Worm (Caenorhabditis elegans) whole organism, dauer: ENCODE results near the gene nbs-1.

Experiments
- unc-62 ChIP-seq: sonication (generic microtip); optimal IDR thresholded peaks from 2 replicates; lab custom pipeline; 2017; ENCODE audit warnings: missing biosample characterization, missing genetic modification reagents, missing genetic modification characterization

nbs-1 gene

DNA sequence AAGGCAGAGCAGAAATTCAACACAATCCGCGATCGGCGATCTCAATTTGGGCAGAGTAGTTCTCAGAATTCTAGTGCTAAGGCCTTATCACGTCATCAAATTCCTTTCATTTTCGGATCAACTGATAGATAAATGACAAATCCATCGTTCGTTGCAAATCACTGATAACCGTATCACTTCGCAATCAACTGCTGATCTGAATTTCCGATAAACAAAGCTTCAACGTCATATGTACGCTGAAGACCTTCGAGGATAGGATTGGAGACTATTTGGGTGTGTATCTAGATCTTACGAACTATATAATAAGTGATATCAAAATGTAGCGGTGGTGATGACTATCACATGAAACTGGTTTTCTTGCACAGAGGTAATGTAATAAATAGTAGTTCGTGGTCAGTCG is 39.0 kb downstream of the nbs-1 start:
- no peak for TF ChIP-seq unc-62 (GFP tag; lab: Kevin White, UChicago)

DNA sequence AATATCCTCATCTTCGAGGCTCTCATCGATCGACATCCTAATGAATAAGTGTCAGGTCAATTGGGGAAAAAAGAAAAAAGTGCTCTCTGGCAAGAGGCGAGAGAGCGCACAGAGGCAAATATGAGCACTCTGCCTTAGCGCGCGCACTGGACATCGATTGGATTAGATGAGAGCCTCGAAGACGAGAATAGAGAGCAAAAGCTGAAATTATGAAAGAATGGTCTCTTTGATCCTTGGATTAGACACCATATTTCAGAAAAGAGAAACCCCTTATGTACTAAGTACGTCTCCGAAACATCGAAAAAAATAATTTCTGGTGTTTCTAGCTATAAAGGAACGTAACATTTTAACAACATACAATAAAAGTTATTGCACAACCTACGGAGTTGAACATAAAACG is 41.1 kb downstream of the nbs-1 start, which contains the start of gene F45E10.2:
TSS of gene F45E10.2 (minus strand) at position 101 of the 400 bp plus-strand sequence.
- no peak for TF ChIP-seq unc-62 (GFP tag; lab: Kevin White, UChicago)

DNA sequence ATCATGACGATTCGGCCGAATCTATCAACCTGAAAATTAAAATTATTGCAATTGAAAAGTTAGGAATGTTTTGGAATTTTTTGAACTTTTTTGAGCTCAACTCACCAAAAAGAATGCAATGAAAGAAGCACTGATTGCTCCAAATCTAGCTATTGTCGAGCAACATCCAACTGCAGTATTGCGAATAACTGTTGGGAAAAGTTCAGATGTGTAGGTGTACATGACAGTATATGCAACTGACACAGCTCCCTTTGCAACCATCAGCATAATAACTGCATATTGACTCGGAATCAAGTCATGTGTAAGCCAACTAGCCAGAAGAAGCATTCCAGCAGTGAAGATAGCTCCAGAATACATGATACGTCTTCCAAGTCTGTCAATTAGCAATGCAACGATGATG is 43.8 kb downstream of the nbs-1 start:
- no peak for TF ChIP-seq unc-62 (GFP tag; lab: Kevin White, UChicago)

DNA sequence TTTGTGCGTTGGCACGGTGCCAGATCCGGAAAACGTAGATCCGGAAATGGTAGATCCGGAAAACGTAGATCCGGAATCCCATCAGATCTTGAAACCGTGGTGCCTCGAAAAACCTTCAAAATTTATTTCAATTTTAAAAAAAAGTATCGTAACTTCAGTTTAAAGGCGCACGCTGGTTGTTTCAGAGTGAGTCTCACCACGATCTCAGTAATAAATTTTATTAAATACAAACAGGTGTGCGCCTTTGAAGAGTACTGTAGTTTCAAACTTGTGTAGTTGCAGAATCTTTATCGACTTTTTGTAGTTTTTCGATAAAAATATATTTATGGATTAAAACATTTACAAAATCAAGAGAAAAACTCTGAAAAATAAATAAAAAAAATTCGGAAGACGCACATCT is 45.6 kb downstream of the nbs-1 start:
- TF ChIP-seq unc-62 (GFP tag; lab: Kevin White, UChicago): no peak

DNA sequence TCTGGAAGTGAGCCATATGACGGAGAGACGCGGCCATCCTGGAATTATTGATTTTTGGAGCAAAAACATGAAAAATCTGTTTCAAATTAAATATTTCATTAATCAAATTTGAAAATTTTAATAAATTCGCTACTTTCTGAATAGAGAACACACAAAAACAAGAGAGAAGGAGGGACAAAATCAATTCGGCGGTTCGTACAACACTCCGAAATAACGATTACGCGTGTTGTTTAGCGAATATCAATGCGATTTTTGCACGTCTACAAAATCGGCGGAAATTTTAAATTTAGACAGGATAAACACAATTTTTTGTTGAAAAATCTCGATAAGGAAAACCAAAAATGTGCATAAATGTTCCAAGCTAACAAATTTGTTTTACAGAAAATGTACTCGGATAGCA is 46.4 kb downstream of the nbs-1 start, which contains the start of the genes sdhd-1 and ilkp-1:
TSS of gene sdhd-1 (minus strand) at position 38 of the 400 bp plus-strand sequence.
TSS of gene ilkp-1 (plus strand) at position 380 of the 400 bp plus-strand sequence.
- no peak for TF ChIP-seq unc-62 (GFP tag; lab: Kevin White, UChicago)

DNA sequence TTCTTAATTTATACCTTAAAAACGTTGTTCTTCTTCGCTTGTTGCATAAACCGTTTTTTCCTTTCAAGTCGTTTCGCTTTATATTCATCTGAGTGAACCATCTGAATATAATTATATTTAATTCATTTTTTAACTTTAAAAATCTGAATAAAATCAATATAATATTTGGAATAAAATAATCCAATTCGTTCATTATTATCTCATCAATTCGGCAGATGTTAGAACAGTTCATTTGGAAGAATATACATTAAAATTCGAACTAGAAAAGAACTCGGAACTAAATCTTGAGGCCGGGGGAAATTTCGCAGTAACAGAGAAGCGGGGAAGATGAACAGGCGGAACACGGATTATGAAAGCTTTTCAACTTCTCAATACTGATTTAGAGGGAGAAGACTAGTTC is 47.3 kb downstream of the nbs-1 start, which contains the start of gene F33A8.4:
TSS of gene F33A8.4 (minus strand) at position 101 of the 400 bp plus-strand sequence.
- no peak for TF ChIP-seq unc-62 (GFP tag; lab: Kevin White, UChicago)

DNA sequence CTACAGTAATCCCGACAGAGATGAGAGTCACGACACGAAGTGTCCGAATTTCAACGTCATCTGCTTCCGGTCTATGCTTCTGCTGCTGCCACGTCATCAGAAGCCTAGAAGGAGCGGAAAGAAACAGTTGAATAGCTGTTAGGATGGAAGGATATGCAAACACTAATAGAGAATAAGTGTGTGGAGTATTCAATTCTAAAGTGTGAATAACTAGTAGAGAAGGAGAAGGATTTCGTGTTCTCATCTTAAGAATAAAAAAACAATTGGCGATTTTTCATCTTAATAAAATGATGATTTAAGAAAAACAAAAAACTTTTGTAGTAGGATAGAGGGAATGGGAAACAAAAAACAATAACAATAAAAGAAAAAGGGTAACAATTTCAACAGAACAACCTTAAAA is 50.4 kb downstream of the nbs-1 start, which contains the start of gene col-83:
TSS of gene col-83 (minus strand) at position 101 of the 400 bp plus-strand sequence.
- TF ChIP-seq unc-62 (GFP tag; lab: Kevin White, UChicago): no peak
